Worm (Caenorhabditis elegans) whole organism, young adult: ENCODE results near the gene srh-39.

Experiments
- B0336.3 ChIP-seq: fragments of 200-800 bp; sonication (Bioruptor generic); IDR thresholded peaks from 2 replicates; pipeline ENCODE4 v1.3.6; 2022; ENCODE audit warnings: missing genetic modification characterization, missing compliant biosample characterization
- C06A6.2 ChIP-seq: fragments of 200-800 bp; sonication (Bioruptor generic); conservative IDR thresholded peaks from 2 replicates; pipeline ENCODE4 v1.3.6; 2022; ENCODE audit warnings: missing genetic modification characterization, missing compliant biosample characterization
- F33H1.4 ChIP-seq: fragments of 200-800 bp; sonication (Bioruptor generic); IDR thresholded peaks from 2 replicates; pipeline ENCODE4 v1.3.6; 2022; ENCODE audit warnings: missing genetic modification reagents, missing genetic modification characterization, missing compliant biosample characterization
- F49E8.2 ChIP-seq: sonication (generic microtip); optimal IDR thresholded peaks from 3 replicates; lab custom pipeline; 2017; ENCODE audit warnings: missing genetic modification characterization, mild to moderate bottlenecking, missing compliant biosample characterization, antibody characterized with exemption, moderate library complexity; ENCODE audit not compliant: insufficient read depth
- F55B11.4 ChIP-seq: sonication (generic microtip); optimal IDR thresholded peaks from 2 replicates; lab custom pipeline; 2016; ENCODE audit warnings: missing compliant biosample characterization, missing genetic modification characterization, borderline replicate concordance; ENCODE audit not compliant: insufficient read depth
- T07F8.4 ChIP-seq: sonication (generic microtip); optimal IDR thresholded peaks from 2 replicates; lab custom pipeline; 2016; ENCODE audit warnings: mild to moderate bottlenecking, missing genetic modification characterization, moderate library complexity, missing compliant biosample characterization
- Y53G8AR.9 ChIP-seq: fragments of 200-800 bp; sonication (Bioruptor generic); conservative IDR thresholded peaks from 2 replicates; pipeline ENCODE4 v1.3.6; 2022; ENCODE audit warnings: missing genetic modification reagents, missing genetic modification characterization, missing compliant biosample characterization
- Y56A3A.18 ChIP-seq: fragments of 200-800 bp; sonication (Bioruptor generic); IDR thresholded peaks from 2 replicates; pipeline ENCODE4 v1.3.6; 2022; ENCODE audit warnings: missing genetic modification reagents, missing genetic modification characterization, missing compliant biosample characterization
- ama-1 ChIP-seq, 3 experiments: fragments of 150-350 bp in 1 of 3; sonication (generic microtip) in 2 of 3; optimal IDR thresholded peaks; 2 replicates each; lab custom pipeline; 2014 to 2018; ENCODE audit warnings: missing biosample characterization in 2 of 3, missing genetic modification characterization in 2 of 3, missing genetic modification reagents in 2 of 3
- attf-3 ChIP-seq: fragments of 200-800 bp; sonication (Bioruptor generic); conservative IDR thresholded peaks from 2 replicates; pipeline ENCODE4 v1.3.6; 2022; ENCODE audit warnings: missing genetic modification reagents, missing genetic modification characterization, missing compliant biosample characterization
- cebp-1 ChIP-seq, 2 experiments: fragments of 200-800 bp in 1 of 2; sonication (Bioruptor generic) in 1 of 2; sonication (generic microtip) in 1 of 2; IDR thresholded peaks in 1 of 2; optimal IDR thresholded peaks in 1 of 2; 2 replicates each; pipeline versions ENCODE4 v1.3.6 to Lab custom; 2017 to 2022; ENCODE audit warnings: missing compliant biosample characterization in 2 of 2, missing genetic modification characterization in 2 of 2, mild to moderate bottlenecking in 1 of 2, missing genetic modification reagents in 1 of 2, moderate library complexity in 1 of 2
- ceh-40 ChIP-seq: fragments of 200-800 bp; sonication (Bioruptor generic); IDR thresholded peaks from 2 replicates; pipeline ENCODE4 v1.3.6; 2022; ENCODE audit warnings: missing genetic modification characterization, missing compliant biosample characterization
- dox-1 ChIP-seq: fragments of 200-800 bp; sonication (Bioruptor generic); IDR thresholded peaks from 2 replicates; pipeline ENCODE4 v1.3.6; 2022; ENCODE audit warnings: missing genetic modification reagents, missing genetic modification characterization, missing compliant biosample characterization
- egrh-3 ChIP-seq: fragments of 200-800 bp; sonication (Bioruptor generic); IDR thresholded peaks from 2 replicates; pipeline ENCODE4 v1.3.6; 2022; ENCODE audit warnings: missing genetic modification reagents, missing genetic modification characterization, missing compliant biosample characterization
- lag-1 ChIP-seq: fragments of 200-800 bp; sonication (Bioruptor generic); IDR thresholded peaks from 2 replicates; pipeline ENCODE4 v1.3.6; 2022; ENCODE audit warnings: missing genetic modification reagents, missing genetic modification characterization, missing compliant biosample characterization
- let-607 ChIP-seq, 2 experiments: fragments of 200-800 bp in 1 of 2; sonication (Bioruptor generic) in 1 of 2; sonication (generic microtip) in 1 of 2; optimal IDR thresholded peaks; 2 replicates each; lab custom pipeline; 2016 to 2018; ENCODE audit warnings: mild to moderate bottlenecking in 2 of 2, missing compliant biosample characterization in 2 of 2, missing genetic modification characterization in 2 of 2, moderate library complexity in 2 of 2, missing genotype in 1 of 2
- lsl-1 ChIP-seq: fragments of 200-800 bp; sonication (Bioruptor generic); optimal IDR thresholded peaks from 2 replicates; lab custom pipeline; 2018; ENCODE audit warnings: mild to moderate bottlenecking, missing genetic modification characterization, moderate library complexity, missing compliant biosample characterization
- madf-6 ChIP-seq: fragments of 200-800 bp; sonication (Bioruptor generic); IDR thresholded peaks from 2 replicates; pipeline ENCODE4 v1.3.6; 2022; ENCODE audit warnings: missing genetic modification reagents, missing genetic modification characterization, missing compliant biosample characterization
- madf-8 ChIP-seq: fragments of 200-800 bp; sonication (Bioruptor generic); conservative IDR thresholded peaks from 2 replicates; pipeline ENCODE4 v1.3.6; 2022; ENCODE audit warnings: missing genetic modification reagents, missing genetic modification characterization, missing compliant biosample characterization
- mel-28 ChIP-seq: sonication (generic microtip); optimal IDR thresholded peaks from 2 replicates; lab custom pipeline; 2016; ENCODE audit warnings: borderline replicate concordance, mild to moderate bottlenecking, missing genetic modification characterization, missing compliant biosample characterization
- mxl-1 ChIP-seq: sonication (generic microtip); optimal IDR thresholded peaks from 2 replicates; lab custom pipeline; 2016; ENCODE audit warnings: missing genetic modification characterization, missing compliant biosample characterization
- nfyb-1 ChIP-seq: fragments of 200-800 bp; sonication (Bioruptor generic); IDR thresholded peaks from 2 replicates; pipeline ENCODE4 v1.3.6; 2022; ENCODE audit warnings: missing genetic modification reagents, missing genetic modification characterization, missing compliant biosample characterization
- nhr-179 ChIP-seq: sonication (generic microtip); optimal IDR thresholded peaks from 2 replicates; lab custom pipeline; 2016; ENCODE audit warnings: mild to moderate bottlenecking, missing genetic modification characterization, missing compliant biosample characterization
- nhr-80 ChIP-seq: sonication (generic microtip); optimal IDR thresholded peaks from 2 replicates; lab custom pipeline; 2016; ENCODE audit warnings: missing genetic modification characterization, missing compliant biosample characterization
- nhr-90 ChIP-seq: sonication (generic microtip); optimal IDR thresholded peaks from 2 replicates; lab custom pipeline; 2016; ENCODE audit warnings: missing genotype, mild to moderate bottlenecking, missing genetic modification characterization, missing compliant biosample characterization
- pbrm-1 ChIP-seq: fragments of 200-800 bp; sonication (Bioruptor generic); IDR thresholded peaks from 2 replicates; pipeline ENCODE4 v1.3.6; 2022; ENCODE audit warnings: missing genetic modification reagents, missing genetic modification characterization, missing compliant biosample characterization
- tbx-9 ChIP-seq: sonication (generic microtip); optimal IDR thresholded peaks from 2 replicates; lab custom pipeline; 2016; ENCODE audit warnings: borderline replicate concordance, missing genetic modification characterization, inconsistent platforms, missing compliant biosample characterization
- unc-130 ChIP-seq: sonication (generic microtip); optimal IDR thresholded peaks from 2 replicates; lab custom pipeline; 2016; ENCODE audit warnings: missing genetic modification reagents, missing genetic modification characterization, missing compliant biosample characterization
- unc-62 ChIP-seq: fragments of 150-350 bp; optimal IDR thresholded peaks from 2 replicates; lab custom pipeline; 2014; ENCODE audit warnings: missing biosample characterization, missing genetic modification reagents, missing genetic modification characterization
- ztf-3 ChIP-seq: fragments of 200-800 bp; sonication (Bioruptor generic); optimal IDR thresholded peaks from 2 replicates; lab custom pipeline; 2018; ENCODE audit warnings: mild to moderate bottlenecking, missing genetic modification characterization, missing compliant biosample characterization

srh-39 gene

ce11 chrII:7765456-7765855 lies at the start of gene srh-39:
Gene srh-39, minus strand, starts transcription at chrII:7765556.
- TF ChIP-seq nhr-179 (no peak), Y53G8AR.9 (GFP tag; lab: Robert Waterston, UW) (no peak), ama-1 (optimal IDR thresholded peaks at IDR 0.05; lab: Kevin White, UChicago) (no peak), ama-1 (GFP tag; optimal IDR thresholded peaks at IDR 0.05; lab: Kevin White, UChicago) (no peak), madf-6 (GFP tag; lab: Robert Waterston, UW) (no peak), F33H1.4 (no peak), ceh-40 (GFP tag; lab: Robert Waterston, UW) (no peak), egrh-3 (GFP tag; lab: Robert Waterston, UW) (no peak), mel-28 (tag; lab: Kevin White, UChicago) (no peak)

ce11 chrII:7814915-7815314 lies 49.6 kb upstream of the srh-39 start:
- TF ChIP-seq unc-62 (GFP tag; lab: Kevin White, UChicago), result peak; percentile 97
- TF ChIP-seq let-607 (tag; optimal IDR thresholded peaks at IDR 0.05; lab: Kevin White, UChicago), result peak in 1 of 2 experiments; percentile 17
- TF ChIP-seq dox-1 (GFP tag; lab: Robert Waterston, UW), result peak; percentile 6; the same call in 1 of the 2 replicates
- TF ChIP-seq lsl-1 (GFP tag; lab: Kevin White, UChicago), result no peak
- no peak for TF ChIP-seq F55B11.4
- no peak for TF ChIP-seq cebp-1 (GFP tag; IDR thresholded peaks at IDR 0.05; lab: Robert Waterston, UW)
- peak; percentile 17 for TF ChIP-seq cebp-1 (tag; optimal IDR thresholded peaks at IDR 0.05; lab: Kevin White, UChicago)
- peak; percentile 84 for TF ChIP-seq nhr-80

ce11 chrII:7814215-7814614 lies 48.9 kb upstream of the srh-39 start:
- TF ChIP-seq tbx-9 (tag; lab: Kevin White, UChicago), result no peak
- no peak for TF ChIP-seq lag-1
- no peak for TF ChIP-seq madf-8 (GFP tag; lab: Robert Waterston, UW)

DNA sequence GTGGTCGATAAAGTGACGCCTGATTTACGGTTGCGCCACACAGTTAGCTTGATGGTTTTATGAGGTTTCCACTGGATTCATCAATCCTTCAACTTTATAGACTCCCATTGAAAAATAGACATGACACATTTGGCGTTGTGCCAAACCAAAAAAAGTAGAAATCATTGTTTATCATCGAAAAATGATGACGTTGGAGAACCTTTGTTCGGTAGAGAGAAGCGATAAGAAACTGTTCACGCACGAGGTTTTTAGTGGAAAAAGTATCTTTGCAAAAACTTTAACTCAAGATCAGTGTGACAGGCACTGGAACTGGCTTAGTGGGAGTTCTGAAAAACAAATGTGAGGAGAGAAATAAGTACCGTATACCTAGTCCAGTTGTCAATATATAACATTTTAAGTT lies 48.3 kb upstream of the srh-39 start:
- TF ChIP-seq attf-3 (GFP tag; lab: Robert Waterston, UW) (no peak), T07F8.4 (tag; lab: Kevin White, UChicago) (no peak), nhr-80 (peak; percentile 34)

ce11 chrII:7813237-7813636 lies 47.9 kb upstream of the srh-39 start:
- TF ChIP-seq Y53G8AR.9 (GFP tag; lab: Robert Waterston, UW) (no peak), F49E8.2 (no peak), pbrm-1 (GFP tag; lab: Robert Waterston, UW) (no peak), B0336.3 (GFP tag; lab: Robert Waterston, UW) (no peak), nhr-90 (no peak), nfyb-1 (GFP tag; lab: Robert Waterston, UW) (no peak), ztf-3 (no peak), mxl-1 (no peak), T07F8.4 (tag; lab: Kevin White, UChicago) (no peak), C06A6.2 (GFP tag; lab: Robert Waterston, UW) (no peak), unc-130 (no peak)

DNA sequence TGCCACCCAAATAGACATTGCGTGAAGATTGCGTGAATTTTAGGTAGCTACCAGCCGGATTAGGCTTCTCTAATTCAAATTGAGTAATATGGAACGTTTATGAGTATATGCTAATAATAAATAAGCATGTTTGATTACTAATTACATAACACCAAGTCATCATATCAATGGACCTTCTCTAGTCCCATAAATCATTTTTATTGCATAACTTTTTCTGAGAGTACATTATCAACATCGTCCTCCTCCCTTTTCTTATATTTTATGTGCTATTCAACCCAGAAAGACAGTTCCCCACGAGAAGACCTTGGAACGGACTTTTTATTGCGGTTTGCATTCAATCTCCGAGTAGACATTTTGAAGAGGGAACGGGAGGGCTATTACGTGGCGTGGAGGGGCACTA lies 47.0 kb upstream of the srh-39 start:
- 0 out of 2 replicates have a peak, but pooled peaks have one; percentile 19 for TF ChIP-seq Y56A3A.18 (GFP tag; lab: Robert Waterston, UW)
- TF ChIP-seq lsl-1 (GFP tag; lab: Kevin White, UChicago), result no peak
